Worm (Caenorhabditis elegans) whole organism, midembryonic: ENCODE data around the gene C07H4.1.

Experiments
- cog-1 ChIP-seq: sonication (generic microtip); optimal IDR thresholded peaks from 2 replicates; lab custom pipeline; 2016; ENCODE audit warnings: missing genetic modification characterization, missing compliant biosample characterization
- klf-2 ChIP-seq: fragments of 200-800 bp; sonication (Bioruptor generic); conservative IDR thresholded peaks from 2 replicates; pipeline ENCODE4 v1.3.6; 2022; ENCODE audit warnings: missing genetic modification reagents, missing genetic modification characterization, missing compliant biosample characterization
- ref-1 ChIP-seq: fragments of 200-800 bp; sonication (Bioruptor generic); conservative IDR thresholded peaks from 2 replicates; pipeline ENCODE4 v1.3.6; 2022; ENCODE audit warnings: missing genetic modification reagents, missing genetic modification characterization, missing compliant biosample characterization
- ztf-23 ChIP-seq: fragments of 200-800 bp; sonication (Bioruptor generic); IDR thresholded peaks from 2 replicates; pipeline ENCODE4 v1.3.6; 2022; ENCODE audit warnings: missing genetic modification reagents, missing genetic modification characterization, missing compliant biosample characterization
- ztf-29 ChIP-seq: fragments of 200-800 bp; sonication (Bioruptor generic); IDR thresholded peaks from 2 replicates; pipeline ENCODE4 v1.3.6; 2022; ENCODE audit warnings: missing genetic modification reagents, missing genetic modification characterization, missing compliant biosample characterization

DNA sequence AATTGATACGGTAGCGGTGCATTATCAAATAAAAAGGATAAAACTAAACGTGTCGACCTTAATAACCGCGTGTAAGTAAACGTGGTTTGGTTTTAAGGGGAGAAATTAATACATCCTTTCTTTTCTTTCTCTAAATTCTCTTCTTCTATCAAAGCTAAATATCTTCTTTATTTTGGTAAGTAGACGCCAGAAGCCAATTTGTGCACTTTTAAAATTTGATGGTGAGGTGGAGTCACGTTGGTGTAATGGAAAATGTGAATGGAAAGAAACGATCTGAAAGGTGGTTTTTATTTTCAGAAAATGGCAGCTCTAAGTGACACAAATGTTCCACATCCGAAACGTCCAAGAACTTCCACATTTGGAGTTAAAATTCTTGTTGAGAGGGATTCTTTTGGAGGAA is 7.3 kb upstream of the C07H4.1 start, which contains the start of gene T24H10.5:
- TF ChIP-seq klf-2 (GFP tag; lab: Robert Waterston, UW) (no peak), cog-1 (no peak), ref-1 (GFP tag; lab: Robert Waterston, UW) (no peak), ztf-29 (no peak), ztf-23 (no peak)
